Fruit fly (Drosophila melanogaster): ENCODE measurements around the gene CG7296.

DNA sequence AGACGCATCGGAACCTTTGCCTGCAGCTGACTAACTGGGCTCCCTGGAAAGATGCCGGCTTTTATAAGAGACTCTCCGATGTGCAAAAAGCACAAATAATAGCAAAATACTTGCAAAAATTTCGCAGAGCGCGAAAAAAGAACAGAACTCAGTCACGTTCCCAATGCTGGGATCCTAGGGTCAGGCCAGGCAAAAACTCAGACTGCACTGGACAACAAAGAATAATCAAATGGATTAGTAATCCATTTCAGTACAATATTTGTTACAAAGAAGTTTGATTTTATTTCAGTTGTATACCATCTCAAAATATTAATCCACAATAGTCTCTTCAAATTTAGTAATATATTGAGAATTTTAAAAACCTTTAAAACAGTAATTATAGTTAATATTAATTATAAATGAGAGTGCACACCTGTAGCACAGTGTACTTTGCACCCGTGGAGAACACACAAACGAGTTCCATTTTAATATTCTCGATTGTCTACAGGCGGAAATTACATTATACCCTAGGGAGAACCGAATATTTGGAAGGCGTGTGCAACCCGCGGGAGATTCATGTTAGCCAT lies 7.3 kb upstream of the CG7296 start, which contains the start of gene CG17108:
- TF ChIP-seq CG11902 (GFP tag; optimal IDR thresholded peaks at IDR 0.05) (no peak), CG32006 (GFP tag; optimal IDR thresholded peaks at IDR 0.05) (no peak), dsx (GFP tag; optimal IDR thresholded peaks at IDR 0.05; ENCODE audit: poor library complexity, severe bottlenecking) (peak; percentile 8), CG10669 (GFP tag; optimal IDR thresholded peaks at IDR 0.05) (no peak), Lpt (GFP tag; optimal IDR thresholded peaks at IDR 0.05) (no peak), svp (GFP tag) (peak; percentile 80), CG6163 (GFP tag; IDR thresholded peaks at IDR 0.05) (no peak), CG34406 (GFP tag; optimal IDR thresholded peaks at IDR 0.05) (no peak)
